Worm (Caenorhabditis elegans) whole organism, L1 larva: ENCODE measurements around the gene ttr-29.

Experiments used
- lin-35 ChIP-seq, 2 experiments: fragments of 150-350 bp; optimal IDR thresholded peaks; 2 replicates each; lab custom pipeline; 2014; ENCODE audit warnings: missing biosample characterization in 2 of 2, missing genetic modification characterization in 2 of 2, missing genetic modification reagents in 2 of 2
- rnt-1 ChIP-seq: sonication (generic microtip); optimal IDR thresholded peaks from 2 replicates; lab custom pipeline; 2016; ENCODE audit warnings: mild to moderate bottlenecking, missing genetic modification characterization, moderate library complexity, missing compliant biosample characterization
- snpc-4 ChIP-seq: fragments of 150-350 bp; optimal IDR thresholded peaks from 2 replicates; lab custom pipeline; 2014; ENCODE audit warnings: missing biosample characterization, missing genetic modification characterization

DNA sequence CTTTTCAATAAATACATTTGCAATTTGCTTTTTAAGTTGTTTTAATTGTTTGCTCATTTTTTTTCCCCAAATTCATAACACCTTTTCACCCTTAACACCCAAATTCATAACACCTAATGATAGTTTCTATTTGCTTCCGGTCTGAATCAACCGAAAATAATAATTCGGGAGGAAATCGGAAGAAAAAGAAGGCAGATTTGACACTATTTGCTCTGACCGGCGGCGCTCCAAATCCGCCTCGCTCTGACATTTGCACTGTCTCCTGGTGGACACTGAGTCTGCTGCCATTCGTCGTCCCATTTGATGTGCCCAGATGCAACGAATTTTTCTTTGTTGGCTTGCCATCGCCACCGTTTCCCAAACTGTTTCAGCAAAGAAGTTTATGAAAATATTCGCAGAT is 17.5 kb upstream of the ttr-29 start, which contains the start of gene pqn-67:
- TF ChIP-seq lin-35 (GFP tag; optimal IDR thresholded peaks at IDR 0.05; lab: Kevin White, UChicago) (no peak), rnt-1 (tag; lab: Kevin White, UChicago) (no peak), snpc-4 (tag; lab: Kevin White, UChicago) (no peak)
